Worm (Caenorhabditis elegans) whole organism, L3 larva: Measurements from ENCODE around the gene T06E6.10.

Experiments
- fkh-10 ChIP-seq: sonication (generic microtip); optimal IDR thresholded peaks from 2 replicates; lab custom pipeline; 2017; ENCODE audit warnings: missing biosample characterization, missing genetic modification reagents, missing genetic modification characterization
- nhr-237 ChIP-seq: fragments of 150-350 bp; optimal IDR thresholded peaks from 2 replicates; lab custom pipeline; 2014; ENCODE audit warnings: missing biosample characterization, missing genetic modification characterization
- nhr-77 ChIP-seq: fragments of 150-350 bp; optimal IDR thresholded peaks from 2 replicates; lab custom pipeline; 2014; ENCODE audit warnings: missing biosample characterization, missing genetic modification characterization
- pqm-1 ChIP-seq: fragments of 150-350 bp; optimal IDR thresholded peaks from 2 replicates; lab custom pipeline; 2017; ENCODE audit warnings: missing biosample characterization, missing genetic modification characterization, inconsistent platforms
- unc-62 ChIP-seq: fragments of 150-350 bp; sonication (generic microtip); optimal IDR thresholded peaks from 4 replicates; lab custom pipeline; 2014; ENCODE audit warnings: missing biosample characterization, missing genetic modification reagents, missing genetic modification characterization
- ztf-4 ChIP-seq: fragments of 150-350 bp; optimal IDR thresholded peaks from 2 replicates; lab custom pipeline; 2014; ENCODE audit warnings: missing biosample characterization, missing genetic modification characterization

- TF ChIP-seq nhr-237 (no peak), unc-62 (GFP tag; lab: Kevin White, UChicago) (no peak), ztf-4 (tag; lab: Kevin White, UChicago) (no peak), pqm-1 (no peak), fkh-10 (no peak), nhr-77 (tag; lab: Kevin White, UChicago) (no peak)
These were observed 34.2 kb upstream of the T06E6.10 start, which contains the start of gene str-88 for ce11 chrV:15383739-15384138.
